Worm (Caenorhabditis elegans) whole organism, midembryonic: ENCODE results near the gene C45G9.6.

Source experiments
- T22C8.4 ChIP-seq: fragments of 200-800 bp; sonication (Bioruptor generic); IDR thresholded peaks from 2 replicates; pipeline ENCODE4 v1.3.6; 2022; ENCODE audit warnings: missing genetic modification characterization, missing compliant biosample characterization
- cog-1 ChIP-seq: sonication (generic microtip); optimal IDR thresholded peaks from 2 replicates; lab custom pipeline; 2016; ENCODE audit warnings: missing genetic modification characterization, missing compliant biosample characterization
- flt-1 ChIP-seq: fragments of 200-800 bp; sonication (Bioruptor generic); IDR thresholded peaks from 2 replicates; pipeline ENCODE4 v1.3.6; 2022; ENCODE audit warnings: missing genetic modification characterization, missing compliant biosample characterization
- klf-2 ChIP-seq: fragments of 200-800 bp; sonication (Bioruptor generic); conservative IDR thresholded peaks from 2 replicates; pipeline ENCODE4 v1.3.6; 2022; ENCODE audit warnings: missing genetic modification reagents, missing genetic modification characterization, missing compliant biosample characterization
- med-1 ChIP-seq: sonication (generic microtip); optimal IDR thresholded peaks from 2 replicates; lab custom pipeline; 2017; ENCODE audit warnings: missing genetic modification characterization, mild to moderate bottlenecking, missing compliant biosample characterization, antibody characterized with exemption, missing genetic modification reagents; ENCODE audit not compliant: insufficient read depth
- ref-1 ChIP-seq: fragments of 200-800 bp; sonication (Bioruptor generic); conservative IDR thresholded peaks from 2 replicates; pipeline ENCODE4 v1.3.6; 2022; ENCODE audit warnings: missing genetic modification reagents, missing genetic modification characterization, missing compliant biosample characterization
- tab-1 ChIP-seq: fragments of 200-800 bp; sonication (Bioruptor generic); IDR thresholded peaks from 2 replicates; pipeline ENCODE4 v1.3.6; 2022; ENCODE audit warnings: missing genetic modification characterization, missing compliant biosample characterization
- ztf-23 ChIP-seq: fragments of 200-800 bp; sonication (Bioruptor generic); IDR thresholded peaks from 2 replicates; pipeline ENCODE4 v1.3.6; 2022; ENCODE audit warnings: missing genetic modification reagents, missing genetic modification characterization, missing compliant biosample characterization

ce11 chrIII:5018116-5018689 is 18.1 kb upstream of the C45G9.6 start, which contains the start of gene wip-1:
- TF ChIP-seq klf-2 (GFP tag; lab: Robert Waterston, UW) = peak; percentile 60; the same call in 1 of the 2 replicates
- peak; percentile 40; the same call in 1 of the 2 replicates for TF ChIP-seq tab-1 (GFP tag; lab: Robert Waterston, UW)
- no peak for TF ChIP-seq ref-1 (GFP tag; lab: Robert Waterston, UW)
- 0 out of 2 replicates have a peak, but pooled peaks have one; percentile 8 for TF ChIP-seq T22C8.4
- TF ChIP-seq cog-1 (tag; lab: Kevin White, UChicago) = peak; percentile 91
- TF ChIP-seq flt-1 (GFP tag; lab: Robert Waterston, UW) = peak; percentile 85
- TF ChIP-seq ztf-23 (GFP tag; lab: Robert Waterston, UW) = peak; percentile 100
- TF ChIP-seq med-1 (GFP tag; lab: Kevin White, UChicago) = peak; percentile 15
